Worm (Caenorhabditis elegans): Measurements from ENCODE around the gene dif-1.

DNA sequence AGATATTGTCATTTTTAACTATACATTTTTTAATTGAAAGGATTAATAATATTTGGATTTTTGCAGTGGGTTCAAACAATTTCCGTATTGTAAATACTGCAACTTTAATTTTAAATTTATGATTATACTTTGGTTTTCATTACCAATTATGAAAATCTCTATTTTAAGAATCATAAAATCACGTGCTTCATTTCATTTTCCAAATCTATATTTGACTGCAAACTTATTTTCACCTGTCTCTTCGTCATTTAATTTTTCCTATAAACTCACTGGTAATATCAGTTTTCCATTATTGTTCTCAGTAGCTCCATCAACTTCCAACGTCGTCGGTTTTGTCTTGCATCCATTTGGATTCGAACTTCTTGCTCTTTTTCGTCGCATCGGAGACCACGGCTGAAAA is 20.4 kb downstream of the dif-1 start, which contains the start of gene R05G6.1:
- no peak for TF ChIP-seq unc-130 (tag; optimal IDR thresholded peaks at IDR 0.05)
- no peak for TF ChIP-seq ceh-82 (tag; optimal IDR thresholded peaks at IDR 0.05)
- no peak for TF ChIP-seq nhr-11 (tag; optimal IDR thresholded peaks at IDR 0.05)
- TF ChIP-seq nhr-47 (tag; optimal IDR thresholded peaks at IDR 0.05), result no peak
- TF ChIP-seq lir-3 (tag; optimal IDR thresholded peaks at IDR 0.05; ENCODE audit: poor library complexity), result no peak
- TF ChIP-seq elt-2 (tag; optimal IDR thresholded peaks at IDR 0.05), result no peak
- TF ChIP-seq fkh-10 (GFP tag; optimal IDR thresholded peaks at IDR 0.05), result no peak
- TF ChIP-seq ztf-4 (tag; optimal IDR thresholded peaks at IDR 0.05), result no peak
- no peak for TF ChIP-seq C04F5.9 (tag; optimal IDR thresholded peaks at IDR 0.05)
- no peak for TF ChIP-seq mep-1 (tag; optimal IDR thresholded peaks at IDR 0.05)
